Worm (Caenorhabditis elegans) whole organism, late embryonic: ENCODE results near the gene clec-140.

Source experiments
- C08G9.2 ChIP-seq: sonication (generic microtip); optimal IDR thresholded peaks from 2 replicates; lab custom pipeline; 2016; ENCODE audit warnings: mild to moderate bottlenecking, missing genetic modification characterization, moderate library complexity, missing compliant biosample characterization
- C38D4.7 ChIP-seq: fragments of 200-800 bp; sonication (Bioruptor generic); optimal IDR thresholded peaks from 2 replicates; lab custom pipeline; 2018; ENCODE audit warnings: mild to moderate bottlenecking, missing genetic modification characterization, moderate library complexity, missing compliant biosample characterization
- F13H6.1 ChIP-seq: sonication (generic microtip); optimal IDR thresholded peaks from 2 replicates; lab custom pipeline; 2016; ENCODE audit warnings: missing genetic modification characterization, missing compliant biosample characterization
- K09A11.1 ChIP-seq: sonication (generic microtip); optimal IDR thresholded peaks from 2 replicates; lab custom pipeline; 2017; ENCODE audit warnings: antibody characterized with exemption, mild to moderate bottlenecking, missing genetic modification characterization, missing compliant biosample characterization; ENCODE audit not compliant: insufficient read depth
- T23F11.4 ChIP-seq: fragments of 200-800 bp; sonication (Bioruptor generic); optimal IDR thresholded peaks from 2 replicates; lab custom pipeline; 2018; ENCODE audit warnings: mild to moderate bottlenecking, missing genetic modification characterization, missing compliant biosample characterization
- Y22D7AL.16 ChIP-seq: sonication (generic microtip); optimal IDR thresholded peaks from 2 replicates; lab custom pipeline; 2016; ENCODE audit warnings: missing genetic modification characterization, missing compliant biosample characterization
- ceh-14 ChIP-seq: sonication (generic microtip); optimal IDR thresholded peaks from 2 replicates; lab custom pipeline; 2016; ENCODE audit warnings: missing genotype, missing genetic modification characterization, missing compliant biosample characterization
- ceh-18 ChIP-seq: sonication (generic microtip); optimal IDR thresholded peaks from 2 replicates; lab custom pipeline; 2016; ENCODE audit warnings: missing genetic modification characterization, missing compliant biosample characterization
- ceh-19 ChIP-seq: fragments of 200-800 bp; sonication (Bioruptor generic); optimal IDR thresholded peaks from 2 replicates; lab custom pipeline; 2018; ENCODE audit warnings: mild to moderate bottlenecking, missing genetic modification characterization, missing compliant biosample characterization
- ceh-2 ChIP-seq: sonication (generic microtip); optimal IDR thresholded peaks from 2 replicates; lab custom pipeline; 2016; ENCODE audit warnings: missing genotype, missing genetic modification characterization, missing compliant biosample characterization
- ceh-31 ChIP-seq: sonication (generic microtip); optimal IDR thresholded peaks from 2 replicates; lab custom pipeline; 2016; ENCODE audit warnings: missing genetic modification characterization, missing compliant biosample characterization
- ceh-34 ChIP-seq: sonication (generic microtip); optimal IDR thresholded peaks from 2 replicates; lab custom pipeline; 2016; ENCODE audit warnings: mild to moderate bottlenecking, missing genetic modification characterization, missing compliant biosample characterization
- ceh-48 ChIP-seq: sonication (generic microtip); optimal IDR thresholded peaks from 2 replicates; lab custom pipeline; 2016; ENCODE audit warnings: missing genetic modification characterization, inconsistent platforms, missing compliant biosample characterization
- ceh-6 ChIP-seq: fragments of 200-800 bp; sonication (Bioruptor generic); optimal IDR thresholded peaks from 2 replicates; lab custom pipeline; 2018; ENCODE audit warnings: mild to moderate bottlenecking, missing genetic modification characterization, missing compliant biosample characterization
- ceh-9 ChIP-seq: sonication (generic microtip); optimal IDR thresholded peaks from 2 replicates; lab custom pipeline; 2016; ENCODE audit warnings: mild to moderate bottlenecking, missing genetic modification characterization, inconsistent platforms, missing compliant biosample characterization
- che-1 ChIP-seq: sonication (generic microtip); optimal IDR thresholded peaks from 2 replicates; lab custom pipeline; 2016; ENCODE audit warnings: mild to moderate bottlenecking, missing genetic modification characterization, missing compliant biosample characterization
- dmd-4 ChIP-seq: sonication (generic microtip); optimal IDR thresholded peaks from 2 replicates; lab custom pipeline; 2016; ENCODE audit warnings: borderline replicate concordance, missing genetic modification characterization, missing compliant biosample characterization
- ets-4 ChIP-seq: sonication (generic microtip); optimal IDR thresholded peaks from 2 replicates; lab custom pipeline; 2016; ENCODE audit warnings: missing genetic modification characterization, missing compliant biosample characterization
- eyg-1 ChIP-seq: sonication (generic microtip); optimal IDR thresholded peaks from 2 replicates; lab custom pipeline; 2016; ENCODE audit warnings: missing genotype, missing genetic modification characterization, missing compliant biosample characterization
- fax-1 ChIP-seq: sonication (generic microtip); optimal IDR thresholded peaks from 2 replicates; lab custom pipeline; 2016; ENCODE audit warnings: missing genotype, missing genetic modification characterization, missing compliant biosample characterization
- fkh-6 ChIP-seq: sonication (generic microtip); optimal IDR thresholded peaks from 2 replicates; lab custom pipeline; 2016; ENCODE audit warnings: missing genetic modification characterization, missing compliant biosample characterization
- gmeb-2 ChIP-seq: sonication (generic microtip); optimal IDR thresholded peaks from 2 replicates; lab custom pipeline; 2016; ENCODE audit warnings: missing genetic modification characterization, inconsistent platforms, missing compliant biosample characterization
- hlh-6 ChIP-seq: sonication (generic microtip); optimal IDR thresholded peaks from 2 replicates; lab custom pipeline; 2016; ENCODE audit warnings: missing genotype, missing genetic modification characterization, missing compliant biosample characterization
- hlh-8 ChIP-seq: sonication (generic microtip); optimal IDR thresholded peaks from 2 replicates; lab custom pipeline; 2016; ENCODE audit warnings: missing genotype, missing genetic modification characterization, missing compliant biosample characterization
- lim-6 ChIP-seq: sonication (generic microtip); optimal IDR thresholded peaks from 2 replicates; lab custom pipeline; 2016; ENCODE audit warnings: missing genetic modification characterization, missing compliant biosample characterization
- lin-11 ChIP-seq: fragments of 200-800 bp; sonication (Bioruptor generic); optimal IDR thresholded peaks from 2 replicates; lab custom pipeline; 2018; ENCODE audit warnings: mild to moderate bottlenecking, missing genetic modification characterization, missing compliant biosample characterization
- nfya-1 ChIP-seq: sonication (generic microtip); optimal IDR thresholded peaks from 2 replicates; lab custom pipeline; 2017; ENCODE audit warnings: missing genetic modification characterization, mild to moderate bottlenecking, missing compliant biosample characterization, antibody characterized with exemption, moderate library complexity
- pat-9 ChIP-seq: fragments of 200-800 bp; sonication (Bioruptor generic); optimal IDR thresholded peaks from 2 replicates; lab custom pipeline; 2018; ENCODE audit warnings: mild to moderate bottlenecking, missing genetic modification characterization, moderate library complexity, missing compliant biosample characterization
- pax-1 ChIP-seq: fragments of 150-350 bp; optimal IDR thresholded peaks from 2 replicates; lab custom pipeline; 2014; ENCODE audit warnings: missing biosample characterization, missing genetic modification characterization
- pha-2 ChIP-seq: sonication (generic microtip); optimal IDR thresholded peaks from 2 replicates; lab custom pipeline; 2017; ENCODE audit warnings: mild to moderate bottlenecking, missing genetic modification characterization, missing compliant biosample characterization
- pqm-1 ChIP-seq: sonication (generic microtip); optimal IDR thresholded peaks from 2 replicates; lab custom pipeline; 2016; ENCODE audit warnings: missing genetic modification characterization, missing compliant biosample characterization
- ref-2 ChIP-seq: sonication (generic microtip); optimal IDR thresholded peaks from 2 replicates; lab custom pipeline; 2016; ENCODE audit warnings: missing genetic modification characterization, missing compliant biosample characterization
- rnt-1 ChIP-seq: sonication (generic microtip); optimal IDR thresholded peaks from 2 replicates; lab custom pipeline; 2016; ENCODE audit warnings: missing genetic modification characterization, missing compliant biosample characterization
- sox-4 ChIP-seq: sonication (generic microtip); optimal IDR thresholded peaks from 2 replicates; lab custom pipeline; 2017; ENCODE audit warnings: mild to moderate bottlenecking, missing genetic modification characterization, inconsistent platforms, missing compliant biosample characterization
- tbx-2 ChIP-seq: sonication (generic microtip); optimal IDR thresholded peaks from 2 replicates; lab custom pipeline; 2016; ENCODE audit warnings: missing genetic modification characterization, missing compliant biosample characterization
- tbx-7 ChIP-seq: sonication (generic microtip); optimal IDR thresholded peaks from 2 replicates; lab custom pipeline; 2016; ENCODE audit warnings: missing genotype, missing genetic modification characterization, missing compliant biosample characterization
- ttx-3 ChIP-seq: sonication (generic microtip); optimal IDR thresholded peaks from 2 replicates; lab custom pipeline; 2016; ENCODE audit warnings: missing genetic modification reagents, missing genetic modification characterization, missing compliant biosample characterization
- unc-3 ChIP-seq, 2 experiments: fragments of 200-800 bp in 1 of 2; sonication (Bioruptor generic) in 1 of 2; sonication (generic microtip) in 1 of 2; conservative IDR thresholded peaks in 1 of 2; optimal IDR thresholded peaks in 1 of 2; 2 replicates each; pipeline versions ENCODE4 v1.3.6 to Lab custom; 2016 to 2022; ENCODE audit warnings: missing compliant biosample characterization in 2 of 2, missing genetic modification characterization in 2 of 2, missing genetic modification reagents in 1 of 2
- unc-42 ChIP-seq: sonication (generic microtip); optimal IDR thresholded peaks from 2 replicates; lab custom pipeline; 2016; ENCODE audit warnings: missing genotype, missing genetic modification characterization, missing compliant biosample characterization
- unc-55 ChIP-seq: sonication (generic microtip); optimal IDR thresholded peaks from 2 replicates; lab custom pipeline; 2017; ENCODE audit warnings: missing biosample characterization, missing genetic modification reagents, missing genetic modification characterization
- unc-86 ChIP-seq: sonication (generic microtip); optimal IDR thresholded peaks from 2 replicates; lab custom pipeline; 2016; ENCODE audit warnings: missing genetic modification characterization, missing compliant biosample characterization
- zip-5 ChIP-seq: sonication (generic microtip); optimal IDR thresholded peaks from 2 replicates; lab custom pipeline; 2016; ENCODE audit warnings: missing genetic modification characterization, missing compliant biosample characterization
- ztf-16 ChIP-seq: sonication (generic microtip); optimal IDR thresholded peaks from 2 replicates; lab custom pipeline; 2017; ENCODE audit warnings: missing genetic modification characterization, missing compliant biosample characterization

The clec-140 gene

DNA sequence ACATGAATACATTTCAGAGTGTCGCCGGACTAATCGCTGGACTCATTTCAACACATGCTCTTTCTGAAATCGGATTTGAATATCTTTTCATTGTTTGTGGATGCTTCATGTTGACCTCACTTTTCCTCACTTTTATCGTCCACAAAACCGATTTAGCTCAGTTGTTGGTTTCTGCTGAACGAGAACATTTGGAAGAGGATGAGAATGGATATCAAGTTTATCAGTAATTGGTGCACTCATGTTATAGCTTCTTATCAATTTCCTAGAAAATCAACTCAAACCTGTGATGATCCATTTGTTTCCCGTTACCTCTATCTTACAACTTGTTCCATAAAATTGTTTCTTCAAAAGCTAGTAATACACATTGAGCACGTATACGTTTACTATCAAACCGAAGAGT, 23.2 kb downstream of the clec-140 start (continued):
- TF ChIP-seq pat-9 (tag; lab: Kevin White, UChicago): no peak
- no peak for TF ChIP-seq pha-2 (tag; lab: Kevin White, UChicago)
- TF ChIP-seq, all 69 proteins: peak for 0

DNA sequence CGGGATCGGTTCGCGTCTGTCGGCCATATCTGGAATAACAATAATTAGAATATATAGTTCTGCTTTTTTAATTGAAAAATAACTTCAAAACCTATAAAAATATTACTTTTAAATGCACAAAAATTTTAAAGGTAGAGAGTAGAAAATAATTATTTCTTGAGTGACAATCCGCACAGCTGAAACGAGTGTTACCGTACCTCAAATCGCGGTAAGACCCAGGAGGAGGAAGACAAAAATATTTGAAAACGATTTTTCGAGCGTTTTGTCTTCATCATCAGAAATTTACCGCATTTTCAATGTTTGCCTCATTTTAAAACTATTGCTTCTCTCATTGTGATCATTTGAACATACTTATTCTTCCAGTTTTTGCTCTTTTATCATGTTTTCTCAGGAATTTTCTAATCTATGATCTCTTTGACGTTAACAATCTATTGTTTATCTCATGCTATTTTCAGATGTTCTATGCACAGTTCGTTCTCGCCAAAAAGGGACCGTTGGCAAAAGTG, 25.5 kb downstream of the clec-140 start, which contains the start of the genes rpn-5 and scc-1:
Gene rpn-5 (minus strand): TSS at position 162 of the 506 bp plus-strand sequence.
Gene scc-1 (plus strand): TSS at position 456 of the 506 bp plus-strand sequence.
- TF ChIP-seq hlh-6 (tag; lab: Kevin White, UChicago) (no peak), ceh-9 (no peak), unc-55 (GFP tag; lab: Kevin White, UChicago) (peak; percentile 97), ref-2 (tag; lab: Kevin White, UChicago) (peak; percentile 21), nfya-1 (tag; lab: Kevin White, UChicago) (peak; percentile 85), tbx-2 (tag; lab: Kevin White, UChicago) (peak; percentile 25), ceh-18 (tag; lab: Kevin White, UChicago) (no peak), pax-1 (tag; lab: Kevin White, UChicago) (peak; percentile 33), unc-42 (tag; lab: Kevin White, UChicago) (peak; percentile 3), zip-5 (tag; lab: Kevin White, UChicago) (no peak)
- TF ChIP-seq, all 69 proteins: peak for 6

- TF ChIP-seq ceh-48 (tag; lab: Kevin White, UChicago) (peak; percentile 16), gmeb-2 (peak; percentile 59), K09A11.1 (tag; lab: Kevin White, UChicago) (peak; percentile 3), pat-9 (tag; lab: Kevin White, UChicago) (peak; percentile 33), nfya-1 (tag; lab: Kevin White, UChicago) (peak; percentile 78), ceh-2 (tag; lab: Kevin White, UChicago) (peak; percentile 66), ceh-6 (GFP tag; lab: Kevin White, UChicago) (peak; percentile 44), dmd-4 (tag; lab: Kevin White, UChicago) (peak; percentile 64), pha-2 (tag; lab: Kevin White, UChicago) (peak; percentile 17), hlh-8 (tag; lab: Kevin White, UChicago) (peak; percentile 65), tbx-7 (tag; lab: Kevin White, UChicago) (peak; percentile 41), unc-3 (GFP tag; conservative IDR thresholded peaks at IDR 0.05; lab: Robert Waterston, UW) (0 out of 2 replicates have a peak, but pooled peaks have one; percentile 20), unc-3 (tag; optimal IDR thresholded peaks at IDR 0.05; lab: Kevin White, UChicago) (peak; percentile 73), fax-1 (peak; percentile 45), ztf-16 (peak; percentile 51), ttx-3 (peak; percentile 60), ceh-34 (tag; lab: Kevin White, UChicago) (peak; percentile 75), C38D4.7 (GFP tag; lab: Kevin White, UChicago) (peak; percentile 3), C08G9.2 (tag; lab: Kevin White, UChicago) (peak; percentile 73), lim-6 (tag; lab: Kevin White, UChicago) (peak; percentile 35), ceh-14 (tag; lab: Kevin White, UChicago) (peak; percentile 91), che-1 (tag; lab: Kevin White, UChicago) (peak; percentile 51), unc-42 (tag; lab: Kevin White, UChicago) (peak; percentile 70), ceh-18 (tag; lab: Kevin White, UChicago) (peak; percentile 73), T23F11.4 (GFP tag; lab: Kevin White, UChicago) (peak; percentile 47), eyg-1 (peak; percentile 26), ref-2 (tag; lab: Kevin White, UChicago) (peak; percentile 85), Y22D7AL.16 (tag; lab: Kevin White, UChicago) (peak; percentile 8), lin-11 (tag; lab: Kevin White, UChicago) (peak; percentile 35), F13H6.1 (tag; lab: Kevin White, UChicago) (peak; percentile 60), ceh-31 (tag; lab: Kevin White, UChicago) (peak; percentile 86), zip-5 (tag; lab: Kevin White, UChicago) (peak; percentile 56), sox-4 (tag; lab: Kevin White, UChicago) (peak; percentile 63), ets-4 (tag; lab: Kevin White, UChicago) (peak; percentile 19), tbx-2 (tag; lab: Kevin White, UChicago) (peak; percentile 91), ceh-19 (GFP tag; lab: Kevin White, UChicago) (peak; percentile 61), pqm-1 (tag; lab: Kevin White, UChicago) (peak; percentile 60), unc-86 (peak; percentile 77), fkh-6 (peak; percentile 41), rnt-1 (tag; lab: Kevin White, UChicago) (peak; percentile 55)
These were observed 28.7 kb downstream of the clec-140 start, which contains the start of gene unc-85 for ce11 chrII:4701482-4702119. TSS of gene unc-85 (plus strand) at chrII:4702069.
